Worm (Caenorhabditis elegans): ENCODE results near the gene K03A11.5.

K03A11.5 gene

DNA sequence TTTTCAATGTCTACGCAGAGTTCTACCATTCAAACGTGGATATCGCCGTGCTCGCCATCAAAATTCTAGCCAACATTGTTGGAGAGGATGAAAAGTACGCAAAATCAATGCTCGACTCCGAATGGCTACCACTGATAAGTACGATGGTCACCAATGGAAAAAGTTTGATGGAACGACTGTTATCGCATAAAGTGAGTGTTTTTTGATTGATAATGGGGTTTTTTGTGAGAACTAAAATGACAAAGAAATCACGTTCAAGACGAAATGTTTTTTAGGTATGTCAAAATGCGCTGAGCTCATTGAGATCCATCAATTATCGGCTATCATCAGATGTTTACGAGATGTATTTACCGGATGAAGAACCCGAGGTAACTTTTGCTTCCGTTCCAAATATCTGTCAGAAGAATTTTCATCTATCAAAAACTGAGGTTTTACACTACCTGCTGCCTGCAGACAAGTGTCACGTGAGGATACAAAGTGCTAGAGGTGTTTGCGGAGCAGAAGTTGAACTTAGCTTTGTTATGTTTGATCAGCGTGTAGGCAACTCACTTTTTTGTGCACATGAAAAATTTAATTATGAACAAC, 42.9 kb downstream of the K03A11.5 start:
- TF ChIP-seq pbrm-1 (GFP tag; IDR thresholded peaks at IDR 0.05) (0 out of 2 replicates have a peak, but pooled peaks have one; percentile 30), hlh-26 (GFP tag; conservative IDR thresholded peaks at IDR 0.05) (no peak), sea-2 (GFP tag; IDR thresholded peaks at IDR 0.05) (no peak), egrh-3 (GFP tag; IDR thresholded peaks at IDR 0.05) (no peak), nhr-80 (tag; optimal IDR thresholded peaks at IDR 0.05) (peak; percentile 24), hmg-20 (GFP tag; IDR thresholded peaks at IDR 0.05) (no peak), madf-3 (GFP tag; IDR thresholded peaks at IDR 0.05) (0 out of 2 replicates have a peak, but pooled peaks have one; percentile 10), ama-1 (optimal IDR thresholded peaks at IDR 0.05) (peak; percentile 34), ama-1 (GFP tag; optimal IDR thresholded peaks at IDR 0.05) (no peak), pha-4 (tag; optimal IDR thresholded peaks at IDR 0.05) (no peak), ets-4 (GFP tag; optimal IDR thresholded peaks at IDR 0.05) (no peak), B0336.3 (GFP tag; IDR thresholded peaks at IDR 0.05) (0 out of 2 replicates have a peak, but pooled peaks have one; percentile 40), let-526 (GFP tag; IDR thresholded peaks at IDR 0.05) (0 out of 2 replicates have a peak, but pooled peaks have one; percentile 35), snpc-1.3 (tag; optimal IDR thresholded peaks at IDR 0.05; ENCODE audit: insufficient read depth) (no peak), ceh-27 (GFP tag; optimal IDR thresholded peaks at IDR 0.05) (no peak), egl-18 (GFP tag; IDR thresholded peaks at IDR 0.05) (no peak), dpff-1 (tag; optimal IDR thresholded peaks at IDR 0.05) (no peak), mel-28 (tag; optimal IDR thresholded peaks at IDR 0.05; ENCODE audit: borderline replicate concordance) (no peak)

DNA sequence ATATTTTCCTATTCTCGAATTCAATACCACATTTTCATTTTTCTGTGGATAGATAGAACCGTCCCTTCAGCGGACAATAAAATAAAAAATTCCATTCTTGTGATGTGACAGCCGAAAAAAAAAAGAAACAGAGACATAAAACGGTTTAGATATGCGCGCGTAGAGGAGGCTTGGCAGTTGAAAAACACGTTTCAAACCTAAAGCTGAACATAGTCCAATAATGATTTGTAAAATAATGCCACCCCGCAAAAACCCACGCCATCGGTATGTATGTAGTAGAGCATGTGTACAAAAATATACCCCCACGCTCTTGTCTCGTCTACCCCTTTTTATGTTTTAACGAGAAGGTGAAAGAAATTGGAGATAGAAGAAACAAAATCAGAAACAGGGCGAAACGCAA, 45.3 kb downstream of the K03A11.5 start:
- peak; percentile 27; the same call in 1 of the 2 replicates for TF ChIP-seq ekl-4 (GFP tag; IDR thresholded peaks at IDR 0.05)
- TF ChIP-seq unc-62 (GFP tag; optimal IDR thresholded peaks at IDR 0.05) = no peak
- peak; percentile 37 for TF ChIP-seq lin-40 (tag; optimal IDR thresholded peaks at IDR 0.05)
- TF ChIP-seq repo-1 (tag; optimal IDR thresholded peaks at IDR 0.05) = peak; percentile 70
- TF ChIP-seq Y53G8AR.9 (GFP tag; conservative IDR thresholded peaks at IDR 0.05) = peak; percentile 79; the same call in 1 of the 2 replicates
- no peak for TF ChIP-seq egrh-3 (GFP tag; IDR thresholded peaks at IDR 0.05)
- TF ChIP-seq nhr-90 (tag; optimal IDR thresholded peaks at IDR 0.05) = peak; percentile 28
- TF ChIP-seq ceh-40 (GFP tag; IDR thresholded peaks at IDR 0.05) = no peak
- no peak for TF ChIP-seq F52B5.7 (tag; optimal IDR thresholded peaks at IDR 0.05)
- TF ChIP-seq snpc-1.3 (tag; optimal IDR thresholded peaks at IDR 0.05; ENCODE audit: insufficient read depth) = no peak
- TF ChIP-seq ztf-3 (GFP tag; optimal IDR thresholded peaks at IDR 0.05) = no peak
- no peak for TF ChIP-seq Y67H2A.10 (GFP tag; conservative IDR thresholded peaks at IDR 0.05)
- peak; percentile 15 for TF ChIP-seq tlf-1 (GFP tag; optimal IDR thresholded peaks at IDR 0.05)
- 0 out of 2 replicates have a peak, but pooled peaks have one; percentile 41 for TF ChIP-seq pbrm-1 (GFP tag; IDR thresholded peaks at IDR 0.05)
- no peak for TF ChIP-seq K11D2.4 (GFP tag; IDR thresholded peaks at IDR 0.05)
- peak; percentile 47; the same call in 1 of the 2 replicates for TF ChIP-seq egl-44 (GFP tag; IDR thresholded peaks at IDR 0.05)
- 0 out of 2 replicates have a peak, but pooled peaks have one; percentile 34 for TF ChIP-seq cebp-2 (GFP tag; IDR thresholded peaks at IDR 0.05)
- no peak for TF ChIP-seq cebp-1 (GFP tag; IDR thresholded peaks at IDR 0.05)
- peak; percentile 67 for TF ChIP-seq cebp-1 (tag; optimal IDR thresholded peaks at IDR 0.05)
- no peak for TF ChIP-seq lsl-1 (GFP tag; optimal IDR thresholded peaks at IDR 0.05)
- peak; percentile 57; the same call in 1 of the 2 replicates for TF ChIP-seq lin-26 (GFP tag; IDR thresholded peaks at IDR 0.05)
- peak; percentile 19 for TF ChIP-seq mel-28 (tag; optimal IDR thresholded peaks at IDR 0.05; ENCODE audit: borderline replicate concordance)
- no peak for TF ChIP-seq F55B11.4 (tag; optimal IDR thresholded peaks at IDR 0.05; ENCODE audit: borderline replicate concordance, insufficient read depth)
- no peak for TF ChIP-seq hlh-26 (GFP tag; conservative IDR thresholded peaks at IDR 0.05)
- peak; percentile 4 for TF ChIP-seq gei-17 (GFP tag; optimal IDR thresholded peaks at IDR 0.05)
- peak; percentile 67 for TF ChIP-seq ztf-26 (tag; optimal IDR thresholded peaks at IDR 0.05)
- TF ChIP-seq snpc-3.4 (tag; optimal IDR thresholded peaks at IDR 0.05) = no peak
- peak; percentile 73; the same call in 1 of the 2 replicates for TF ChIP-seq Y56A3A.18 (GFP tag; IDR thresholded peaks at IDR 0.05)
- TF ChIP-seq tbp1 (GFP tag; optimal IDR thresholded peaks at IDR 0.05) = peak; percentile 34
- peak; percentile 35; the same call in 1 of the 2 replicates for TF ChIP-seq B0336.3 (GFP tag; IDR thresholded peaks at IDR 0.05)
- TF ChIP-seq mxl-1 (tag; optimal IDR thresholded peaks at IDR 0.05) = peak; percentile 2
- peak in 1 of 3 experiments; percentile 14 for TF ChIP-seq lin-35 (GFP tag; optimal IDR thresholded peaks at IDR 0.05)
- TF ChIP-seq mcd-1 (GFP tag; IDR thresholded peaks at IDR 0.05) = 0 out of 2 replicates have a peak, but pooled peaks have one; percentile 25
- peak; percentile 21; the same call in 1 of the 2 replicates for TF ChIP-seq hmg-1.2 (GFP tag; IDR thresholded peaks at IDR 0.05)
